Worm (Caenorhabditis elegans): ENCODE measurements around the gene ZK757.10.
A peak's percentile ranks its signal among the peaks of the same experiment; 100 is the strongest.

Gene ZK757.10

ce11 chrIII:9908769-9909168 lies 31.7 kb downstream of the ZK757.10 start:
- TF ChIP-seq lsy-27 (tag; optimal IDR thresholded peaks at IDR 0.05; ENCODE audit: borderline replicate concordance, insufficient read depth) (no peak), cebp-1 (GFP tag; IDR thresholded peaks at IDR 0.05) (no peak), cebp-1 (tag; optimal IDR thresholded peaks at IDR 0.05) (peak; percentile 11), hmg-1.2 (GFP tag; IDR thresholded peaks at IDR 0.05) (peak; percentile 14; the same call in 1 of the 2 replicates)

ce11 chrIII:9910608-9911479 lies 33.8 kb downstream of the ZK757.10 start, which contains the start of the genes cyld-1 and F40F12.9:
TSS of gene cyld-1 (minus strand) at chrIII:9910658.
TSS of gene F40F12.9 (plus strand) at chrIII:9911328.
- TF ChIP-seq ceh-40 (GFP tag; IDR thresholded peaks at IDR 0.05) = no peak
- TF ChIP-seq zim-3 (tag; optimal IDR thresholded peaks at IDR 0.05) = no peak
- TF ChIP-seq F23B12.7 (tag; optimal IDR thresholded peaks at IDR 0.05; ENCODE audit: insufficient read depth) = no peak
- no peak for TF ChIP-seq nhr-90 (tag; optimal IDR thresholded peaks at IDR 0.05)
- TF ChIP-seq ztf-26 (tag; optimal IDR thresholded peaks at IDR 0.05) = no peak
- TF ChIP-seq aptf-3 (GFP tag; IDR thresholded peaks at IDR 0.05) = no peak
- no peak for TF ChIP-seq hmg-20 (GFP tag; IDR thresholded peaks at IDR 0.05)
- TF ChIP-seq sea-2 (GFP tag; IDR thresholded peaks at IDR 0.05) = no peak
- TF ChIP-seq aptf-2 (GFP tag; conservative IDR thresholded peaks at IDR 0.05) = no peak
- TF ChIP-seq D2030.7 (GFP tag; IDR thresholded peaks at IDR 0.05) = peak; percentile 50
- TF ChIP-seq cebp-2 (GFP tag; IDR thresholded peaks at IDR 0.05) = no peak
- TF ChIP-seq atf-7 (tag; optimal IDR thresholded peaks at IDR 0.05) = no peak
- no peak for TF ChIP-seq ceh-79 (tag; optimal IDR thresholded peaks at IDR 0.05)
- no peak for TF ChIP-seq hsf-1 (GFP tag; IDR thresholded peaks at IDR 0.05)
- no peak for TF ChIP-seq C06A6.2 (GFP tag; conservative IDR thresholded peaks at IDR 0.05)
- peak; percentile 75 for TF ChIP-seq madf-6 (GFP tag; IDR thresholded peaks at IDR 0.05)
- no peak for TF ChIP-seq B0336.3 (GFP tag; IDR thresholded peaks at IDR 0.05)
- no peak for TF ChIP-seq ekl-4 (GFP tag; IDR thresholded peaks at IDR 0.05)
- no peak for TF ChIP-seq nfya-1 (tag; optimal IDR thresholded peaks at IDR 0.05; ENCODE audit: borderline replicate concordance, insufficient read depth)
- peak; percentile 86 for TF ChIP-seq lsl-1 (GFP tag; optimal IDR thresholded peaks at IDR 0.05)
- TF ChIP-seq hlh-26 (GFP tag; conservative IDR thresholded peaks at IDR 0.05) = no peak
- TF ChIP-seq xnd-1 (tag; optimal IDR thresholded peaks at IDR 0.05) = peak; percentile 6
- no peak for TF ChIP-seq chd-7 (tag; optimal IDR thresholded peaks at IDR 0.05)
- TF ChIP-seq tbp1 (GFP tag; optimal IDR thresholded peaks at IDR 0.05) = no peak
- TF ChIP-seq sdz-38 (tag; optimal IDR thresholded peaks at IDR 0.05) = no peak
- TF ChIP-seq mxl-1 (tag; optimal IDR thresholded peaks at IDR 0.05) = no peak
- no peak for TF ChIP-seq F52B5.7 (tag; optimal IDR thresholded peaks at IDR 0.05)
- no peak for TF ChIP-seq ZK185.1 (tag; optimal IDR thresholded peaks at IDR 0.05; ENCODE audit: poor library complexity, severe bottlenecking)
- no peak for TF ChIP-seq F39B2.1 (GFP tag; IDR thresholded peaks at IDR 0.05)
- TF ChIP-seq ztf-6 (GFP tag; IDR thresholded peaks at IDR 0.05) = no peak
- TF ChIP-seq madf-3 (GFP tag; IDR thresholded peaks at IDR 0.05) = no peak
- no peak for TF ChIP-seq dox-1 (GFP tag; IDR thresholded peaks at IDR 0.05)
- TF ChIP-seq madf-8 (GFP tag; conservative IDR thresholded peaks at IDR 0.05) = peak; percentile 55
- peak; percentile 5 for TF ChIP-seq snpc-1.1 (tag; optimal IDR thresholded peaks at IDR 0.05; ENCODE audit: insufficient read depth)
- TF ChIP-seq ceh-91 (GFP tag; IDR thresholded peaks at IDR 0.05) = peak; percentile 60
- TF ChIP-seq let-607 (tag; optimal IDR thresholded peaks at IDR 0.05) = no peak
- TF ChIP-seq nfya-2 (GFP tag; IDR thresholded peaks at IDR 0.05) = no peak
- no peak for TF ChIP-seq ccch-3 (GFP tag; optimal IDR thresholded peaks at IDR 0.05)
- no peak for TF ChIP-seq cebp-1 (GFP tag; IDR thresholded peaks at IDR 0.05)
- TF ChIP-seq cebp-1 (tag; optimal IDR thresholded peaks at IDR 0.05) = peak; percentile 35
- TF ChIP-seq pbrm-1 (GFP tag; IDR thresholded peaks at IDR 0.05) = no peak
- TF ChIP-seq ztf-18 (tag; optimal IDR thresholded peaks at IDR 0.05) = no peak
- TF ChIP-seq unc-130 (GFP tag; optimal IDR thresholded peaks at IDR 0.05) = no peak

Data from whole organism, young adult.